Worm (Caenorhabditis elegans) whole organism, L4 larva: ENCODE data around the gene Y43B11AR.1.

Source experiments
- D1046.2 ChIP-seq: fragments of 200-800 bp; sonication (Bioruptor generic); IDR thresholded peaks from 2 replicates; pipeline ENCODE4 v1.3.6; 2022; ENCODE audit warnings: missing genetic modification characterization, missing compliant biosample characterization
- F10B5.3 ChIP-seq: sonication (generic microtip); optimal IDR thresholded peaks from 2 replicates; lab custom pipeline; 2016; ENCODE audit warnings: mild to moderate bottlenecking, missing genetic modification characterization, missing compliant biosample characterization
- F26F4.8 ChIP-seq: fragments of 200-800 bp; sonication (Bioruptor generic); conservative IDR thresholded peaks from 2 replicates; pipeline ENCODE4 v1.3.6; 2022; ENCODE audit warnings: missing genetic modification characterization, missing compliant biosample characterization
- F37D6.2 ChIP-seq: sonication (generic microtip); optimal IDR thresholded peaks from 2 replicates; lab custom pipeline; 2016; ENCODE audit warnings: mild to moderate bottlenecking, missing genetic modification characterization, missing compliant biosample characterization
- F44E2.7 ChIP-seq: fragments of 200-800 bp; sonication (Bioruptor generic); IDR thresholded peaks from 2 replicates; pipeline ENCODE4 v2.1.2; 2022; ENCODE audit warnings: missing genetic modification characterization, missing compliant biosample characterization
- T20F7.1 ChIP-seq: fragments of 200-800 bp; sonication (Bioruptor generic); optimal IDR thresholded peaks from 2 replicates; lab custom pipeline; 2018; ENCODE audit warnings: mild to moderate bottlenecking, missing genetic modification characterization, missing compliant biosample characterization
- Y105C5A.15 ChIP-seq: fragments of 200-800 bp; sonication (Bioruptor generic); IDR thresholded peaks from 2 replicates; pipeline ENCODE4 v1.3.6; 2022; ENCODE audit warnings: missing genetic modification characterization, missing compliant biosample characterization
- Y5F2A.4 ChIP-seq: fragments of 200-800 bp; sonication (Bioruptor generic); optimal IDR thresholded peaks from 2 replicates; lab custom pipeline; 2018; ENCODE audit warnings: mild to moderate bottlenecking, missing genetic modification characterization, missing compliant biosample characterization
- Y75B8A.6 ChIP-seq: fragments of 200-800 bp; sonication (Bioruptor generic); IDR thresholded peaks from 2 replicates; pipeline ENCODE4 v1.3.6; 2022; ENCODE audit warnings: missing genetic modification reagents, missing genetic modification characterization, missing compliant biosample characterization
- ZK337.2 ChIP-seq: fragments of 200-800 bp; sonication (Bioruptor generic); IDR thresholded peaks from 2 replicates; pipeline ENCODE4 v1.3.6; 2022; ENCODE audit warnings: missing genetic modification reagents, missing genetic modification characterization, missing compliant biosample characterization
- aly-2 ChIP-seq: sonication (generic microtip); optimal IDR thresholded peaks from 2 replicates; lab custom pipeline; 2018; ENCODE audit warnings: missing biosample characterization, missing genetic modification characterization
- attf-4 ChIP-seq: sonication (generic microtip); optimal IDR thresholded peaks from 3 replicates; lab custom pipeline; 2017; ENCODE audit warnings: missing biosample characterization, missing genetic modification characterization
- ceh-20 ChIP-seq: fragments of 200-800 bp; sonication (Bioruptor generic); IDR thresholded peaks from 2 replicates; pipeline ENCODE4 v1.3.6; 2022; ENCODE audit warnings: missing genetic modification reagents, missing genetic modification characterization, missing compliant biosample characterization
- ceh-28 ChIP-seq: fragments of 150-350 bp; optimal IDR thresholded peaks from 2 replicates; lab custom pipeline; 2014; ENCODE audit warnings: missing biosample characterization, missing genetic modification reagents, missing genetic modification characterization
- ceh-32 ChIP-seq: sonication (generic microtip); optimal IDR thresholded peaks from 2 replicates; lab custom pipeline; 2016; ENCODE audit warnings: mild to moderate bottlenecking, missing genetic modification characterization, missing compliant biosample characterization; ENCODE audit not compliant: poor library complexity
- ceh-82 ChIP-seq: sonication (generic microtip); optimal IDR thresholded peaks from 2 replicates; lab custom pipeline; 2017; ENCODE audit warnings: missing biosample characterization, missing genetic modification characterization
- cey-2 ChIP-seq: sonication (generic microtip); optimal IDR thresholded peaks from 3 replicates; lab custom pipeline; 2017; ENCODE audit warnings: missing genetic modification characterization, mild to moderate bottlenecking, missing compliant biosample characterization, antibody characterized with exemption, borderline replicate concordance; ENCODE audit not compliant: insufficient read depth
- ctbp-1 ChIP-seq: fragments of 200-800 bp; sonication (Bioruptor generic); IDR thresholded peaks from 2 replicates; pipeline ENCODE4 v1.3.6; 2022; ENCODE audit warnings: missing genetic modification reagents, missing genetic modification characterization, missing compliant biosample characterization
- daf-16 ChIP-seq, 3 experiments: sonication (generic microtip); optimal IDR thresholded peaks; 2 replicates each; lab custom pipeline; 2016 to 2017; ENCODE audit warnings: missing genetic modification characterization in 3 of 3, missing genetic modification reagents in 3 of 3, mild to moderate bottlenecking in 2 of 3, missing compliant biosample characterization in 2 of 3, missing biosample characterization in 1 of 3, moderate library complexity in 1 of 3
- daf-19 ChIP-seq: fragments of 200-800 bp; sonication (Bioruptor generic); conservative IDR thresholded peaks from 2 replicates; pipeline ENCODE4 v1.3.6; 2022; ENCODE audit warnings: missing genetic modification characterization, missing compliant biosample characterization
- daf-8 ChIP-seq: fragments of 200-800 bp; sonication (Bioruptor generic); IDR thresholded peaks from 2 replicates; pipeline ENCODE4 v1.3.6; 2022; ENCODE audit warnings: missing genetic modification characterization, missing compliant biosample characterization
- dmd-8 ChIP-seq: fragments of 200-800 bp; sonication (Bioruptor generic); IDR thresholded peaks from 2 replicates; pipeline ENCODE4 v1.3.6; 2022; ENCODE audit warnings: missing genetic modification characterization, missing compliant biosample characterization
- dmd-9 ChIP-seq: fragments of 200-800 bp; sonication (Bioruptor generic); IDR thresholded peaks from 2 replicates; pipeline ENCODE4 v1.3.6; 2022; ENCODE audit warnings: missing genetic modification reagents, missing genetic modification characterization, missing compliant biosample characterization
- dpl-1 ChIP-seq: fragments of 150-350 bp; optimal IDR thresholded peaks from 2 replicates; lab custom pipeline; 2014; ENCODE audit warnings: missing biosample characterization, missing genetic modification reagents, missing genetic modification characterization
- egl-27 ChIP-seq: sonication (generic microtip); optimal IDR thresholded peaks from 3 replicates; lab custom pipeline; 2017; ENCODE audit warnings: missing biosample characterization, missing genetic modification reagents, missing genetic modification characterization
- egl-43 ChIP-seq: fragments of 200-800 bp; sonication (Bioruptor generic); IDR thresholded peaks from 2 replicates; pipeline ENCODE4 v1.3.6; 2022; ENCODE audit warnings: missing genetic modification reagents, missing genetic modification characterization, missing compliant biosample characterization
- fos-1 ChIP-seq: fragments of 150-350 bp; optimal IDR thresholded peaks from 2 replicates; lab custom pipeline; 2014; ENCODE audit warnings: missing biosample characterization, missing genetic modification characterization
- hif-1 ChIP-seq, 2 experiments: sonication (generic microtip); optimal IDR thresholded peaks; 2 replicates each; lab custom pipeline; 2016 to 2017; ENCODE audit warnings: missing compliant biosample characterization in 2 of 2, missing genetic modification characterization in 2 of 2, missing genetic modification reagents in 2 of 2, missing genotype in 2 of 2, mild to moderate bottlenecking in 1 of 2
- hlh-11 ChIP-seq: fragments of 200-800 bp; sonication (Bioruptor generic); optimal IDR thresholded peaks from 2 replicates; lab custom pipeline; 2018; ENCODE audit warnings: mild to moderate bottlenecking, missing genetic modification characterization, missing compliant biosample characterization
- hmg-1.1 ChIP-seq: fragments of 200-800 bp; sonication (Bioruptor generic); IDR thresholded peaks from 2 replicates; pipeline ENCODE4 v1.3.6; 2022; ENCODE audit warnings: missing genetic modification reagents, missing genetic modification characterization, missing compliant biosample characterization
- jun-1 ChIP-seq: fragments of 150-350 bp; optimal IDR thresholded peaks from 2 replicates; lab custom pipeline; 2014; ENCODE audit warnings: missing biosample characterization, missing genetic modification reagents, missing genetic modification characterization
- lin-29 ChIP-seq: fragments of 200-800 bp; sonication (Bioruptor generic); IDR thresholded peaks from 2 replicates; pipeline ENCODE4 v1.3.6; 2022; ENCODE audit warnings: missing genetic modification reagents, missing genetic modification characterization, missing compliant biosample characterization
- lir-3 ChIP-seq: sonication (generic microtip); optimal IDR thresholded peaks from 2 replicates; lab custom pipeline; 2016; ENCODE audit warnings: mild to moderate bottlenecking, missing genetic modification characterization, missing compliant biosample characterization
- madf-5 ChIP-seq, 2 experiments: fragments of 200-800 bp; sonication (Bioruptor generic); IDR thresholded peaks; 2 replicates each; pipeline ENCODE4 v1.3.6; 2022; ENCODE audit warnings: missing compliant biosample characterization in 2 of 2, missing genetic modification characterization in 2 of 2
- mxl-3 ChIP-seq: fragments of 200-800 bp; sonication (Bioruptor generic); optimal IDR thresholded peaks from 2 replicates; lab custom pipeline; 2018; ENCODE audit warnings: mild to moderate bottlenecking, missing genetic modification characterization, missing compliant biosample characterization
- nhr-10 ChIP-seq: fragments of 150-350 bp; optimal IDR thresholded peaks from 2 replicates; lab custom pipeline; 2014; ENCODE audit warnings: missing biosample characterization, missing genetic modification characterization
- nhr-102 ChIP-seq: sonication (generic microtip); optimal IDR thresholded peaks from 2 replicates; lab custom pipeline; 2016; ENCODE audit warnings: mild to moderate bottlenecking, missing genetic modification characterization, moderate library complexity, missing compliant biosample characterization
- nhr-111 ChIP-seq: fragments of 200-800 bp; sonication (Bioruptor generic); optimal IDR thresholded peaks from 2 replicates; lab custom pipeline; 2018; ENCODE audit warnings: mild to moderate bottlenecking, missing genetic modification characterization, missing compliant biosample characterization
- nhr-28 ChIP-seq: fragments of 150-350 bp; optimal IDR thresholded peaks from 2 replicates; lab custom pipeline; 2014; ENCODE audit warnings: missing biosample characterization, missing genetic modification characterization
- nhr-41 ChIP-seq: fragments of 200-800 bp; sonication (Bioruptor generic); IDR thresholded peaks from 2 replicates; pipeline ENCODE4 v1.3.6; 2022; ENCODE audit warnings: missing genetic modification reagents, missing genetic modification characterization, missing compliant biosample characterization
- nhr-42 ChIP-seq: fragments of 200-800 bp; sonication (Bioruptor generic); IDR thresholded peaks from 2 replicates; pipeline ENCODE4 v1.3.6; 2022; ENCODE audit warnings: missing genetic modification characterization, missing compliant biosample characterization
- nhr-76 ChIP-seq: fragments of 150-350 bp; optimal IDR thresholded peaks from 2 replicates; lab custom pipeline; 2014; ENCODE audit warnings: missing biosample characterization, missing genetic modification characterization
- nhr-77 ChIP-seq: fragments of 150-350 bp; optimal IDR thresholded peaks from 2 replicates; lab custom pipeline; 2014; ENCODE audit warnings: missing biosample characterization, missing genetic modification characterization
- pqm-1 ChIP-seq: sonication (generic microtip); optimal IDR thresholded peaks from 2 replicates; lab custom pipeline; 2017; ENCODE audit warnings: missing biosample characterization, missing genetic modification characterization
- saeg-2 ChIP-seq: fragments of 200-800 bp; sonication (Bioruptor generic); IDR thresholded peaks from 2 replicates; pipeline ENCODE4 v1.3.6; 2022; ENCODE audit warnings: missing genetic modification reagents, missing genetic modification characterization, missing compliant biosample characterization
- set-16 ChIP-seq: fragments of 200-800 bp; sonication (Bioruptor generic); IDR thresholded peaks from 2 replicates; pipeline ENCODE4 v1.3.6; 2022; ENCODE audit warnings: missing genetic modification reagents, missing genetic modification characterization, missing compliant biosample characterization
- snpc-4 ChIP-seq: fragments of 150-350 bp; optimal IDR thresholded peaks from 2 replicates; lab custom pipeline; 2014; ENCODE audit warnings: missing biosample characterization, missing genetic modification characterization
- spr-3 ChIP-seq: fragments of 200-800 bp; sonication (Bioruptor generic); optimal IDR thresholded peaks from 2 replicates; lab custom pipeline; 2018; ENCODE audit warnings: mild to moderate bottlenecking, missing genetic modification characterization, missing compliant biosample characterization
- unc-62 ChIP-seq, 3 experiments: fragments of 150-350 bp in 1 of 3; sonication (generic microtip); optimal IDR thresholded peaks in 2 of 3; peaks in 1 of 3; 1 replicate in 1 of 3; 2 replicates in 2 of 3; lab custom pipeline; 2014 to 2017; ENCODE audit warnings: missing biosample characterization in 3 of 3, missing genetic modification characterization in 3 of 3, missing genetic modification reagents in 3 of 3, missing genotype in 1 of 3
- vab-7 ChIP-seq: fragments of 200-800 bp; sonication (Bioruptor generic); IDR thresholded peaks from 2 replicates; pipeline ENCODE4 v1.3.6; 2022; ENCODE audit warnings: missing genetic modification reagents, missing genetic modification characterization, missing compliant biosample characterization
- zag-1 ChIP-seq: fragments of 150-350 bp; optimal IDR thresholded peaks from 2 replicates; lab custom pipeline; 2014; ENCODE audit warnings: missing biosample characterization, missing genetic modification characterization

Gene Y43B11AR.1

DNA sequence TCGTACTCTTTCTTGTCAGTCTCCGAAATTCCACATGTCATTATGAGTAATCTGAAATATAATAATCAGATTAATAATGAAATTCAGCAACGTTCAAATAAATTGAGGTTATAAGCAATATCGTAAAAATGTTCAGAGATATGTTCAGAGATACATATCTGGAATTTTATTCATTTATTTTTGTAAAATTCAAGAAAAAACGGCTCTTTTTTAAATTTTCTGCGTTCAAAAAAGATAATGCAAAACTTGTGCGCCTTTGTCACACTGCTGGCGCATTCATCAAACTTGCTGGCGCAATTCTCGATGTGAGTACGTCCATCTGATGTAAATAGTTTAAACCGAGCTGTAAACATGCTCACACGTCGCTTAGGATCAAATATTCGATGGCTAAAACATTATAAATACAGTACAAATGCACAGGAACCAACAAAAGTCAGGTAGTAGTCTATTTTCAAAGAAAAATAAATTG lies 21.9 kb downstream of the Y43B11AR.1 start, which contains the start of the genes rde-8 and ZC477.3 (continued):
- TF ChIP-seq daf-16 (GFP tag; optimal IDR thresholded peaks at IDR 0.05; lab: Kevin White, UChicago) (peak in 1 of 2 experiments; percentile 67), daf-16 (tag; optimal IDR thresholded peaks at IDR 0.05; lab: Kevin White, UChicago) (peak; percentile 68), ceh-82 (tag; lab: Kevin White, UChicago) (no peak), attf-4 (tag; lab: Kevin White, UChicago) (no peak), ceh-20 (GFP tag; lab: Robert Waterston, UW) (no peak), egl-27 (tag; lab: Kevin White, UChicago) (no peak), Y75B8A.6 (GFP tag; lab: Robert Waterston, UW) (no peak), unc-62 (GFP tag; optimal IDR thresholded peaks at IDR 0.05 in 1 of 2; lab: Kevin White, UChicago) (peak in 1 of 2 experiments; percentile 64), unc-62 (tag; optimal IDR thresholded peaks at IDR 0.05; lab: Kevin White, UChicago) (no peak), nhr-42 (GFP tag; lab: Robert Waterston, UW) (no peak), nhr-28 (tag; lab: Kevin White, UChicago) (peak; percentile 18), nhr-10 (tag; lab: Kevin White, UChicago) (no peak), spr-3 (GFP tag; lab: Kevin White, UChicago) (no peak), hmg-1.1 (GFP tag; lab: Robert Waterston, UW) (0 out of 2 replicates have a peak, but pooled peaks have one; percentile 60), daf-19 (GFP tag; lab: Robert Waterston, UW) (no peak), ZK337.2 (no peak), snpc-4 (tag; lab: Kevin White, UChicago) (no peak), zag-1 (tag; lab: Kevin White, UChicago) (no peak), hlh-11 (tag; lab: Kevin White, UChicago) (no peak), pqm-1 (no peak), dpl-1 (peak; percentile 75), egl-43 (no peak), saeg-2 (no peak), nhr-111 (GFP tag; lab: Kevin White, UChicago) (no peak), D1046.2 (GFP tag; lab: Robert Waterston, UW) (no peak), nhr-41 (GFP tag; lab: Robert Waterston, UW) (no peak), cey-2 (tag; lab: Kevin White, UChicago) (no peak), lir-3 (tag; lab: Kevin White, UChicago) (no peak), F26F4.8 (no peak), nhr-76 (tag; lab: Kevin White, UChicago) (no peak), T20F7.1 (GFP tag; lab: Kevin White, UChicago) (peak; percentile 54), ceh-32 (tag; lab: Kevin White, UChicago) (no peak), Y5F2A.4 (GFP tag; lab: Kevin White, UChicago) (no peak), nhr-77 (tag; lab: Kevin White, UChicago) (no peak), dmd-8 (GFP tag; lab: Robert Waterston, UW) (no peak), hif-1 (tag; optimal IDR thresholded peaks at IDR 0.05; lab: Kevin White, UChicago) (no peak), ctbp-1 (GFP tag; lab: Robert Waterston, UW) (no peak), dmd-9 (no peak), F37D6.2 (tag; lab: Kevin White, UChicago) (peak; percentile 23), fos-1 (no peak), jun-1 (tag; lab: Kevin White, UChicago) (peak; percentile 28), set-16 (GFP tag; lab: Robert Waterston, UW) (no peak), F10B5.3 (tag; lab: Kevin White, UChicago) (no peak), mxl-3 (GFP tag; lab: Kevin White, UChicago) (no peak), vab-7 (GFP tag; lab: Robert Waterston, UW) (no peak), Y105C5A.15 (GFP tag; lab: Robert Waterston, UW) (no peak), nhr-102 (peak; percentile 42), aly-2 (tag; lab: Kevin White, UChicago) (no peak), lin-29 (GFP tag; lab: Robert Waterston, UW) (no peak), ceh-28 (tag; lab: Kevin White, UChicago) (no peak), daf-8 (GFP tag; lab: Robert Waterston, UW) (no peak), F44E2.7 (GFP tag; lab: Robert Waterston, UW) (no peak), madf-5 (GFP tag; IDR thresholded peaks at IDR 0.05; lab: Robert Waterston, UW) (no peak)
